Fruit fly (Drosophila melanogaster) whole organism, adult: Measurements from ENCODE around the gene Tmhs.

Experiments used
- CG11617 ChIP-seq: fragments of 200-800 bp; sonication (Bioruptor generic); optimal IDR thresholded peaks from 2 replicates; lab custom pipeline; 2017; ENCODE audit warnings: mild to moderate bottlenecking, missing biosample characterization, missing genetic modification reagents, missing genetic modification characterization
- CG12768 ChIP-seq: fragments of 200-800 bp; sonication (Bioruptor generic); optimal IDR thresholded peaks from 2 replicates; lab custom pipeline; 2017; ENCODE audit warnings: missing biosample characterization, missing genetic modification characterization, mild to moderate bottlenecking, moderate library complexity, missing genetic modification reagents
- CG14711 ChIP-seq: fragments of 200-800 bp; sonication (Bioruptor generic); optimal IDR thresholded peaks from 2 replicates; lab custom pipeline; 2018; ENCODE audit warnings: missing biosample characterization, mild to moderate bottlenecking, missing genetic modification characterization, moderate library complexity
- CG1620 ChIP-seq: fragments of 200-800 bp; sonication (Bioruptor generic); optimal IDR thresholded peaks from 2 replicates; lab custom pipeline; 2016; ENCODE audit warnings: missing biosample characterization, missing genetic modification characterization
- CG33017 ChIP-seq: fragments of 200-800 bp; sonication (Bioruptor generic); optimal IDR thresholded peaks from 2 replicates; lab custom pipeline; 2018; ENCODE audit warnings: missing biosample characterization, mild to moderate bottlenecking, missing genetic modification characterization, moderate library complexity
- CG5204 ChIP-seq: fragments of 200-800 bp; sonication (Bioruptor generic); optimal IDR thresholded peaks from 2 replicates; lab custom pipeline; 2016; ENCODE audit warnings: missing biosample characterization, missing genetic modification characterization
- CG7045 ChIP-seq: fragments of 200-800 bp; sonication (Bioruptor generic); optimal IDR thresholded peaks from 2 replicates; lab custom pipeline; 2017; ENCODE audit warnings: missing biosample characterization, mild to moderate bottlenecking, missing genetic modification characterization
- CG7101 ChIP-seq: fragments of 200-800 bp; sonication (Bioruptor generic); optimal IDR thresholded peaks from 2 replicates; lab custom pipeline; 2018; ENCODE audit warnings: missing biosample characterization, mild to moderate bottlenecking, missing genetic modification characterization, moderate library complexity
- Clk ChIP-seq: fragments of 200-800 bp; sonication (Bioruptor generic); optimal IDR thresholded peaks from 2 replicates; lab custom pipeline; 2017; ENCODE audit warnings: missing biosample characterization, missing genetic modification characterization
- Crg-1 ChIP-seq: fragments of 200-800 bp; sonication (Bioruptor generic); optimal IDR thresholded peaks from 2 replicates; lab custom pipeline; 2016; ENCODE audit warnings: missing biosample characterization, missing genetic modification characterization
- Hr96 ChIP-seq: fragments of 200-800 bp; sonication (Bioruptor generic); optimal IDR thresholded peaks from 2 replicates; lab custom pipeline; 2016; ENCODE audit warnings: missing biosample characterization, missing genetic modification characterization
- Mnt ChIP-seq: fragments of 200-800 bp; sonication (Bioruptor generic); optimal IDR thresholded peaks from 2 replicates; lab custom pipeline; 2016; ENCODE audit warnings: missing biosample characterization, mild to moderate bottlenecking, missing genetic modification characterization
- bab1 ChIP-seq: fragments of 200-800 bp; sonication (Bioruptor generic); optimal IDR thresholded peaks from 3 replicates; lab custom pipeline; 2019; ENCODE audit warnings: missing biosample characterization, mild to moderate bottlenecking, missing genetic modification characterization, moderate library complexity
- cnc ChIP-seq, 2 experiments: fragments of >200 bp; optimal IDR thresholded peaks; 2 replicates each; lab custom pipeline; 2017
- kay ChIP-seq: fragments of 200-800 bp; sonication (Bioruptor generic); peaks from one replicate; lab custom pipeline; 2016; ENCODE audit warnings: missing biosample characterization, missing genetic modification characterization, borderline replicate concordance
- ovo ChIP-seq: fragments of 200-800 bp; sonication (Bioruptor generic); optimal IDR thresholded peaks from 2 replicates; lab custom pipeline; 2016; ENCODE audit warnings: missing biosample characterization, missing genetic modification characterization
- pad ChIP-seq: fragments of 200-800 bp; sonication (Bioruptor generic); optimal IDR thresholded peaks from 3 replicates; lab custom pipeline; 2017; ENCODE audit warnings: missing biosample characterization, missing genetic modification characterization, mild to moderate bottlenecking, moderate library complexity, missing genetic modification reagents
- tj ChIP-seq: fragments of 200-800 bp; sonication (Bioruptor generic); optimal IDR thresholded peaks from 3 replicates; lab custom pipeline; 2017; ENCODE audit warnings: missing biosample characterization, mild to moderate bottlenecking, missing genetic modification characterization, moderate library complexity
- toe ChIP-seq: fragments of 200-800 bp; sonication (Bioruptor generic); optimal IDR thresholded peaks from 2 replicates; lab custom pipeline; 2016; ENCODE audit warnings: missing biosample characterization, missing genetic modification characterization

The Tmhs gene

dm6 chr3L:1940843-1941418, 55.5 kb downstream of the Tmhs start, which contains the start of gene Mfap1:
Gene Mfap1, plus strand, starts transcription at chr3L:1941068.
- no peak for TF ChIP-seq CG7045 (GFP tag; lab: Kevin White, UChicago)
- no peak for TF ChIP-seq Clk (GFP tag; lab: Kevin White, UChicago)
- peak; percentile 9 for TF ChIP-seq toe (GFP tag; lab: Kevin White, UChicago)
- no peak for TF ChIP-seq CG12768 (GFP tag; lab: Kevin White, UChicago)
- no peak for TF ChIP-seq CG5204 (GFP tag; lab: Kevin White, UChicago)
- TF ChIP-seq bab1 (GFP tag; lab: Kevin White, UChicago): peak; percentile 53
- TF ChIP-seq CG7101 (tag; lab: Kevin White, UChicago): no peak
- TF ChIP-seq CG11617 (GFP tag; lab: Kevin White, UChicago): no peak
- no peak for TF ChIP-seq CG33017 (tag; lab: Kevin White, UChicago)
- TF ChIP-seq ovo (GFP tag; lab: Kevin White, UChicago): no peak
- no peak for TF ChIP-seq kay (GFP tag; lab: Kevin White, UChicago)
- TF ChIP-seq cnc (optimal IDR thresholded peaks at IDR 0.05; lab: Kevin White, UChicago): no peak
- peak; percentile 6 for TF ChIP-seq CG14711 (tag; lab: Kevin White, UChicago)
- no peak for TF ChIP-seq Crg-1 (GFP tag; lab: Kevin White, UChicago)
- no peak for TF ChIP-seq tj (GFP tag; lab: Kevin White, UChicago)
- no peak for TF ChIP-seq Hr96 (GFP tag; lab: Kevin White, UChicago)
- TF ChIP-seq CG1620 (GFP tag; lab: Kevin White, UChicago): no peak
- peak; percentile 0 for TF ChIP-seq Mnt (GFP tag; lab: Kevin White, UChicago)
- no peak for TF ChIP-seq pad (GFP tag; lab: Kevin White, UChicago)
